Worm (Caenorhabditis elegans): Measurements from ENCODE around the gene C43F9.7.
A peak's percentile ranks its signal among the peaks of the same experiment; 100 is the strongest.

Gene C43F9.7

ce11 chrIV:10561605-10562004 lies 31.9 kb downstream of the C43F9.7 start, which contains the start of gene him-8:
Gene him-8 (plus strand): TSS chrIV:10561905.
- TF ChIP-seq nhr-6 (tag; optimal IDR thresholded peaks at IDR 0.05) (no peak), unc-55 (GFP tag; optimal IDR thresholded peaks at IDR 0.05) (peak; percentile 5)

ce11 chrIV:10558415-10558814 lies 35.1 kb downstream of the C43F9.7 start, which contains the start of gene zim-3:
Gene zim-3 (plus strand): TSS chrIV:10558715.
- no peak for TF ChIP-seq sma-9 (GFP tag; optimal IDR thresholded peaks at IDR 0.05)
- TF ChIP-seq sma-9 (tag; optimal IDR thresholded peaks at IDR 0.05) = no peak
- TF ChIP-seq nhr-77 (tag; optimal IDR thresholded peaks at IDR 0.05) = no peak
- no peak for TF ChIP-seq crh-2 (tag; optimal IDR thresholded peaks at IDR 0.05)
- no peak for TF ChIP-seq mab-5 (tag; optimal IDR thresholded peaks at IDR 0.05)
- TF ChIP-seq elt-3 (tag; optimal IDR thresholded peaks at IDR 0.05) = no peak
- no peak for TF ChIP-seq lin-11 (tag; optimal IDR thresholded peaks at IDR 0.05)
- TF ChIP-seq lin-13 (GFP tag; optimal IDR thresholded peaks at IDR 0.05) = no peak
- no peak for TF ChIP-seq sem-4 (tag; optimal IDR thresholded peaks at IDR 0.05)
- no peak for TF ChIP-seq nhr-6 (tag; optimal IDR thresholded peaks at IDR 0.05)
- no peak for TF ChIP-seq ceh-16 (tag; optimal IDR thresholded peaks at IDR 0.05)
- no peak for TF ChIP-seq sma-3 (GFP tag; optimal IDR thresholded peaks at IDR 0.05)
- no peak for TF ChIP-seq gmeb-1 (tag; optimal IDR thresholded peaks at IDR 0.05)
- no peak for TF ChIP-seq C34F6.9 (tag; optimal IDR thresholded peaks at IDR 0.05)
- TF ChIP-seq peb-1 (tag; optimal IDR thresholded peaks at IDR 0.05) = no peak
- TF ChIP-seq skn-1 (tag; optimal IDR thresholded peaks at IDR 0.05) = no peak
- TF ChIP-seq nhr-21 (tag; optimal IDR thresholded peaks at IDR 0.05) = no peak
- TF ChIP-seq aly-2 (tag; optimal IDR thresholded peaks at IDR 0.05) = no peak
- TF ChIP-seq egl-27 (tag; optimal IDR thresholded peaks at IDR 0.05) = no peak
- no peak for TF ChIP-seq lsy-2 (tag; optimal IDR thresholded peaks at IDR 0.05)

- TF ChIP-seq mdl-1 (tag; optimal IDR thresholded peaks at IDR 0.05) (no peak), lsy-2 (tag; optimal IDR thresholded peaks at IDR 0.05) (no peak), elt-1 (tag; optimal IDR thresholded peaks at IDR 0.05) (no peak), nhr-6 (tag; optimal IDR thresholded peaks at IDR 0.05) (no peak), aly-2 (tag; optimal IDR thresholded peaks at IDR 0.05) (no peak), lin-11 (tag; optimal IDR thresholded peaks at IDR 0.05) (no peak), ztf-11 (tag; optimal IDR thresholded peaks at IDR 0.05) (no peak), nhr-237 (tag; optimal IDR thresholded peaks at IDR 0.05) (no peak), skn-1 (tag; optimal IDR thresholded peaks at IDR 0.05) (no peak), ceh-82 (tag; optimal IDR thresholded peaks at IDR 0.05) (no peak), lin-13 (GFP tag; optimal IDR thresholded peaks at IDR 0.05) (no peak), nhr-25 (tag; optimal IDR thresholded peaks at IDR 0.05) (no peak), dmd-4 (tag; optimal IDR thresholded peaks at IDR 0.05) (no peak), unc-39 (tag; optimal IDR thresholded peaks at IDR 0.05) (no peak), Y55F3AM.14 (GFP tag; optimal IDR thresholded peaks at IDR 0.05) (no peak), zag-1 (tag; optimal IDR thresholded peaks at IDR 0.05) (no peak)
Observed at ce11 chrIV:10554947-10555346, 38.5 kb downstream of the C43F9.7 start, which contains the start of gene zim-2. Gene zim-2 (plus strand): TSS chrIV:10555247.

- TF ChIP-seq lin-39 (tag; optimal IDR thresholded peaks at IDR 0.05) (no peak), nhr-129 (tag; optimal IDR thresholded peaks at IDR 0.05) (no peak), unc-39 (tag; optimal IDR thresholded peaks at IDR 0.05) (no peak)
Observed at ce11 chrIV:10546589-10547136, 46.8 kb downstream of the C43F9.7 start, which contains the start of gene zim-1. Gene zim-1 (plus strand): TSS chrIV:10547086.

ce11 chrIV:10545038-10545437 lies 48.4 kb downstream of the C43F9.7 start, which contains the start of gene T07G12.5:
Gene T07G12.5 (minus strand): TSS chrIV:10545138.
- TF ChIP-seq ceh-82 (tag; optimal IDR thresholded peaks at IDR 0.05) (no peak), crh-2 (tag; optimal IDR thresholded peaks at IDR 0.05) (no peak), sma-9 (GFP tag; optimal IDR thresholded peaks at IDR 0.05) (no peak), sma-9 (tag; optimal IDR thresholded peaks at IDR 0.05) (no peak), nhr-25 (tag; optimal IDR thresholded peaks at IDR 0.05) (no peak), ztf-1 (GFP tag; conservative IDR thresholded peaks at IDR 0.05) (no peak), sma-3 (GFP tag; optimal IDR thresholded peaks at IDR 0.05) (no peak)
